Comparison of ENCODE assay signal across 4 worm cellular contexts in the genomic region with DNA sequence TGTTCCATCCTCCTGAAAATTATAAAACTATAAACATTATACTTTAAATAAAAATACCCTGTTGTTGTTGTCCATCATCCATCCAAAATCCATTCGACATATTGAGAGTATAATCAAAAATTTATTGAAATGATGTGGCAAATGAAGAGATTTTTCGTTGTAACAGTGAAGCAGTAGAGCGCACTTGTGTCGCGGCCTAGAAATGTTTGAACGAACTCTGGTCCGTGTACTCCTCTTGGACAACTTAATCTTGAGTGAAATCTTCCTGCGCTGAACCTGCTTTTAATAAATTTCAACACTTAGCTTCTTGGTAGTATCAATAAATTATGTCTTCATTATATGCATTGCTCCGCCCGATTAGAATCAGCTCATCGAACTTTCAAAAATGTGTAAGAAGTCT.
A peak's percentile ranks its signal among the peaks of the same experiment; 100 is the strongest.
TF ChIP-seq lines count a peak whose summit lies in the region.

Gene F32D8.14, minus strand, starts transcription at position 188 of the 400 bp plus-strand sequence.
Gene F32D8.5, plus strand, starts transcription at position 200 of the 400 bp plus-strand sequence.

TF ChIP-seq in whole organism, L2 larva, 48 proteins besides CTCF, POLR2A, EP300 and RAD21 (continued from another document):
- TF ChIP-seq ZK546.5 (tag; optimal IDR thresholded peaks at IDR 0.05; lab: Kevin White, UChicago) = peak; percentile 73
- TF ChIP-seq sem-4 (tag; optimal IDR thresholded peaks at IDR 0.05; lab: Kevin White, UChicago) = peak; percentile 74
- TF ChIP-seq mab-5 (tag; optimal IDR thresholded peaks at IDR 0.05; lab: Kevin White, UChicago) = peak; percentile 23
- no peak for TF ChIP-seq aly-2 (tag; optimal IDR thresholded peaks at IDR 0.05; lab: Kevin White, UChicago)
- TF ChIP-seq F13H6.1 (tag; optimal IDR thresholded peaks at IDR 0.05; lab: Kevin White, UChicago) = peak; percentile 85
- TF ChIP-seq lin-11 (tag; optimal IDR thresholded peaks at IDR 0.05; lab: Kevin White, UChicago) = peak; percentile 56
- TF ChIP-seq nhr-25 (tag; optimal IDR thresholded peaks at IDR 0.05; lab: Kevin White, UChicago) = peak; percentile 76
- TF ChIP-seq ztf-4 (tag; optimal IDR thresholded peaks at IDR 0.05; lab: Kevin White, UChicago) = peak; percentile 60
- peak; percentile 56 to 89 for TF ChIP-seq lsy-2 (tag; optimal IDR thresholded peaks at IDR 0.05; lab: Kevin White, UChicago)

TF ChIP-seq in whole organism, L4 larva, 104 proteins besides CTCF, POLR2A, EP300 and RAD21 (continued from another document):
- TF ChIP-seq lin-15B (tag; optimal IDR thresholded peaks at IDR 0.05; lab: Kevin White, UChicago) (no peak), unc-130 (GFP tag; optimal IDR thresholded peaks at IDR 0.05; lab: Kevin White, UChicago) (peak; percentile 83), ztf-7 (tag; optimal IDR thresholded peaks at IDR 0.05; lab: Kevin White, UChicago) (peak; percentile 56), saeg-2 (GFP tag; IDR thresholded peaks at IDR 0.05; lab: Robert Waterston, UW) (no peak), vab-7 (GFP tag; IDR thresholded peaks at IDR 0.05; lab: Robert Waterston, UW) (peak; percentile 35; the same call in 1 of the 2 replicates), dpl-1 (GFP tag; optimal IDR thresholded peaks at IDR 0.05; lab: Kevin White, UChicago) (peak; percentile 83), F37D6.2 (tag; optimal IDR thresholded peaks at IDR 0.05; lab: Kevin White, UChicago) (peak; percentile 39), nhr-48 (tag; optimal IDR thresholded peaks at IDR 0.05; lab: Kevin White, UChicago) (peak; percentile 67), T20F7.1 (GFP tag; optimal IDR thresholded peaks at IDR 0.05; lab: Kevin White, UChicago) (peak; percentile 64), lin-38 (GFP tag; IDR thresholded peaks at IDR 0.05; lab: Robert Waterston, UW) (peak; percentile 94), fkh-10 (GFP tag; optimal IDR thresholded peaks at IDR 0.05; lab: Kevin White, UChicago) (no peak), nhr-28 (tag; optimal IDR thresholded peaks at IDR 0.05; lab: Kevin White, UChicago) (peak; percentile 18), cey-2 (tag; optimal IDR thresholded peaks at IDR 0.05; lab: Kevin White, UChicago; ENCODE audit: borderline replicate concordance, insufficient read depth) (no peak), hmg-1.1 (GFP tag; IDR thresholded peaks at IDR 0.05; lab: Robert Waterston, UW) (peak; percentile 63), nhr-6 (tag; optimal IDR thresholded peaks at IDR 0.05; lab: Kevin White, UChicago) (peak; percentile 68), egl-27 (tag; optimal IDR thresholded peaks at IDR 0.05; lab: Kevin White, UChicago) (no peak), hlh-11 (tag; optimal IDR thresholded peaks at IDR 0.05; lab: Kevin White, UChicago) (peak; percentile 60), sdz-12 (GFP tag; optimal IDR thresholded peaks at IDR 0.05; lab: Kevin White, UChicago) (no peak), unc-62 (GFP tag; optimal IDR thresholded peaks at IDR 0.05 in 1 of 2; lab: Kevin White, UChicago) (peak in 1 of 2 experiments; percentile 84), unc-62 (tag; optimal IDR thresholded peaks at IDR 0.05; lab: Kevin White, UChicago) (no peak), T26A8.4 (GFP tag; IDR thresholded peaks at IDR 0.05; lab: Robert Waterston, UW) (peak; percentile 59), ZK337.2 (GFP tag; IDR thresholded peaks at IDR 0.05; lab: Robert Waterston, UW) (peak; percentile 77), Y5F2A.4 (GFP tag; optimal IDR thresholded peaks at IDR 0.05; lab: Kevin White, UChicago) (no peak), mep-1 (tag; optimal IDR thresholded peaks at IDR 0.05; lab: Kevin White, UChicago) (peak; percentile 76), arid-1 (GFP tag; conservative IDR thresholded peaks at IDR 0.05; lab: Robert Waterston, UW) (0 out of 2 replicates have a peak, but pooled peaks have one; percentile 28), nhr-102 (tag; optimal IDR thresholded peaks at IDR 0.05; lab: Kevin White, UChicago) (peak; percentile 48), lin-13 (GFP tag; optimal IDR thresholded peaks at IDR 0.05; lab: Kevin White, UChicago) (peak; percentile 79), daf-12 (tag; optimal IDR thresholded peaks at IDR 0.05; lab: Kevin White, UChicago) (no peak), madf-5 (GFP tag; IDR thresholded peaks at IDR 0.05; lab: Robert Waterston, UW) (no peak), madf-9 (GFP tag; conservative IDR thresholded peaks at IDR 0.05; lab: Robert Waterston, UW) (0 out of 2 replicates have a peak, but pooled peaks have one; percentile 32), nhr-25 (tag; optimal IDR thresholded peaks at IDR 0.05; lab: Kevin White, UChicago; ENCODE audit: borderline replicate concordance, insufficient read depth) (no peak), zip-11 (GFP tag; IDR thresholded peaks at IDR 0.05; lab: Robert Waterston, UW) (no peak), ceh-44 (GFP tag; IDR thresholded peaks at IDR 0.05; lab: Robert Waterston, UW) (no peak), pha-4 (GFP tag; IDR thresholded peaks at IDR 0.05; lab: Robert Waterston, UW) (no peak), pha-4 (tag; optimal IDR thresholded peaks at IDR 0.05; lab: Kevin White, UChicago) (peak; percentile 4), hlh-30 (tag; optimal IDR thresholded peaks at IDR 0.05; lab: Kevin White, UChicago; ENCODE audit: insufficient read depth) (peak; percentile 49), hif-1 (tag; optimal IDR thresholded peaks at IDR 0.05; lab: Kevin White, UChicago) (peak in 1 of 2 experiments; percentile 80)

TF ChIP-seq in whole organism, late embryonic, 69 proteins besides CTCF, POLR2A, EP300 and RAD21 (continued from another document):
- TF ChIP-seq hlh-8 (tag; optimal IDR thresholded peaks at IDR 0.05; lab: Kevin White, UChicago) = peak; percentile 66

TF ChIP-seq in whole organism, mixed stage, embryonic, 35 proteins besides CTCF, POLR2A, EP300 and RAD21 (continued from another document):
- no peak for TF ChIP-seq unc-39 (tag; optimal IDR thresholded peaks at IDR 0.05; lab: Kevin White, UChicago)
- peak; percentile 53 for TF ChIP-seq lsy-2 (tag; optimal IDR thresholded peaks at IDR 0.05; lab: Kevin White, UChicago)
- TF ChIP-seq blmp-1 (tag; optimal IDR thresholded peaks at IDR 0.05; lab: Kevin White, UChicago) = no peak
- peak; percentile 69 for TF ChIP-seq nhr-237 (tag; optimal IDR thresholded peaks at IDR 0.05; lab: Kevin White, UChicago)
- no peak for TF ChIP-seq nhr-12 (tag; optimal IDR thresholded peaks at IDR 0.05; lab: Kevin White, UChicago)
- no peak for TF ChIP-seq nhr-76 (tag; optimal IDR thresholded peaks at IDR 0.05; lab: Kevin White, UChicago)
- no peak for TF ChIP-seq ztf-11 (tag; optimal IDR thresholded peaks at IDR 0.05; lab: Kevin White, UChicago)
